Worm (Caenorhabditis elegans) whole organism, early embryonic: ENCODE data around the gene F22H10.6.
A peak's percentile ranks its signal among the peaks of the same experiment; 100 is the strongest.

Experiments
- B0310.2 ChIP-seq: sonication (generic microtip); optimal IDR thresholded peaks from 2 replicates; lab custom pipeline; 2016; ENCODE audit warnings: mild to moderate bottlenecking, missing genetic modification characterization, missing compliant biosample characterization
- F13C5.2 ChIP-seq: sonication (generic microtip); optimal IDR thresholded peaks from 2 replicates; lab custom pipeline; 2017; ENCODE audit warnings: mild to moderate bottlenecking, missing genetic modification characterization, inconsistent platforms, missing compliant biosample characterization
- aly-1 ChIP-seq: sonication (generic microtip); optimal IDR thresholded peaks from 2 replicates; lab custom pipeline; 2016; ENCODE audit warnings: missing genetic modification characterization, missing compliant biosample characterization
- ama-1 ChIP-seq: fragments of 150-350 bp; optimal IDR thresholded peaks from 2 replicates; lab custom pipeline; 2014
- ceh-13 ChIP-seq: fragments of 200-800 bp; sonication (Bioruptor generic); optimal IDR thresholded peaks from 2 replicates; lab custom pipeline; 2018; ENCODE audit warnings: mild to moderate bottlenecking, missing genetic modification characterization, missing compliant biosample characterization
- ceh-36 ChIP-seq: sonication (generic microtip); optimal IDR thresholded peaks from 2 replicates; lab custom pipeline; 2016; ENCODE audit warnings: missing genetic modification characterization, inconsistent platforms, missing compliant biosample characterization
- ets-7 ChIP-seq: sonication (generic microtip); optimal IDR thresholded peaks from 2 replicates; lab custom pipeline; 2016; ENCODE audit warnings: missing genotype, missing genetic modification characterization, missing compliant biosample characterization
- flt-1 ChIP-seq: fragments of 200-800 bp; sonication (Bioruptor generic); IDR thresholded peaks from 2 replicates; pipeline ENCODE4 v1.3.6; 2022; ENCODE audit warnings: missing genetic modification characterization, missing compliant biosample characterization
- hmbx-1 ChIP-seq: sonication (generic microtip); optimal IDR thresholded peaks from 2 replicates; lab custom pipeline; 2016; ENCODE audit warnings: mild to moderate bottlenecking, missing genetic modification characterization, missing compliant biosample characterization
- hmg-4 ChIP-seq: fragments of 200-800 bp; sonication (Bioruptor generic); optimal IDR thresholded peaks from 2 replicates; lab custom pipeline; 2018; ENCODE audit warnings: mild to moderate bottlenecking, missing genetic modification characterization, missing compliant biosample characterization
- hnd-1 ChIP-seq: sonication (generic microtip); optimal IDR thresholded peaks from 2 replicates; lab custom pipeline; 2016; ENCODE audit warnings: missing genetic modification characterization, missing compliant biosample characterization
- pes-1 ChIP-seq: fragments of 200-800 bp; sonication (Bioruptor generic); IDR thresholded peaks from 2 replicates; pipeline ENCODE4 v1.3.6; 2022; ENCODE audit warnings: missing genetic modification reagents, missing genetic modification characterization, missing compliant biosample characterization
- scrt-1 ChIP-seq: fragments of 200-800 bp; sonication (Bioruptor generic); IDR thresholded peaks from 2 replicates; pipeline ENCODE4 v1.3.6; 2022; ENCODE audit warnings: missing genetic modification characterization, missing compliant biosample characterization
- sea-1 ChIP-seq: fragments of 200-800 bp; sonication (Bioruptor generic); conservative IDR thresholded peaks from 2 replicates; pipeline ENCODE4 v1.3.6; 2022; ENCODE audit warnings: missing genetic modification characterization, missing compliant biosample characterization
- tbx-11 ChIP-seq: fragments of 200-800 bp; sonication (Bioruptor generic); IDR thresholded peaks from 2 replicates; pipeline ENCODE4 v1.3.6; 2022; ENCODE audit warnings: missing genetic modification characterization, missing compliant biosample characterization
- tbx-37 ChIP-seq: fragments of 200-800 bp; sonication (Bioruptor generic); conservative IDR thresholded peaks from 2 replicates; pipeline ENCODE4 v1.3.6; 2022; ENCODE audit warnings: missing genetic modification reagents, missing genetic modification characterization, missing compliant biosample characterization
- tra-4 ChIP-seq: sonication (generic microtip); optimal IDR thresholded peaks from 2 replicates; lab custom pipeline; 2017; ENCODE audit warnings: missing genetic modification characterization, missing compliant biosample characterization

F22H10.6 gene

DNA sequence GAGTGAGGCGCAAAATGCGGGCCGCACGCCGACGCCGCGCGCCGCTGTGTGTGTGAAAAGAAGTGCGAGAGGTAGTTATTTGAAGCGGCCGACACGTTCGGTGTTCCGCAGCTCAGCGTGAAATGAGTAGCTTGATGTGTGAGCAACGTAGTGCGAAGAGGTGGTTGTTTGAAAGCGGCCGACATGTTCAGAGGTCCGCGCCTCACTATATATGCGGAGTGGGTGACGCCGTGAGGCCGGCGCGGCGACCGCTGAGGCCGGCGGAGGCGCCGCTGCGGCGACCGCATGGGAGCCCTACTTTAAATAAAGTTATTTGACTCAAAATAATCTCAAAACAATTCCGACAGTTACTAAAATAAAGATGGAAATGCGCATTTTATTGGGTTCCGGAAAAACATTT is 5.7 kb upstream of the F22H10.6 start:
- TF ChIP-seq flt-1 (GFP tag; lab: Robert Waterston, UW) = no peak

- no peak for TF ChIP-seq F13C5.2 (tag; lab: Kevin White, UChicago)
- no peak for TF ChIP-seq tra-4 (tag; lab: Kevin White, UChicago)
- TF ChIP-seq sea-1 (GFP tag; lab: Robert Waterston, UW) = no peak
- TF ChIP-seq hnd-1 (tag; lab: Kevin White, UChicago) = no peak
- no peak for TF ChIP-seq tbx-37
- TF ChIP-seq ceh-36 (tag; lab: Kevin White, UChicago) = no peak
- no peak for TF ChIP-seq aly-1
- TF ChIP-seq B0310.2 (tag; lab: Kevin White, UChicago) = no peak
- TF ChIP-seq scrt-1 (GFP tag; lab: Robert Waterston, UW) = no peak
- TF ChIP-seq ama-1 (lab: Kevin White, UChicago) = no peak
- no peak for TF ChIP-seq ets-7
- TF ChIP-seq flt-1 (GFP tag; lab: Robert Waterston, UW) = no peak
- no peak for TF ChIP-seq hmg-4 (GFP tag; lab: Kevin White, UChicago)
- TF ChIP-seq ceh-13 = no peak
- TF ChIP-seq tbx-11 (GFP tag; lab: Robert Waterston, UW) = no peak
- TF ChIP-seq pes-1 = no peak
- no peak for TF ChIP-seq hmbx-1 (tag; lab: Kevin White, UChicago)
These were observed 4.0 kb upstream of the F22H10.6 start for ce11 chrX:16695184-16695583.

- TF ChIP-seq F13C5.2 (tag; lab: Kevin White, UChicago) (no peak), tra-4 (tag; lab: Kevin White, UChicago) (no peak), B0310.2 (tag; lab: Kevin White, UChicago) (no peak)
These were observed 1.2 kb downstream of the F22H10.6 start for ce11 chrX:16689852-16690473.

ce11 chrX:16687945-16688344 is 3.2 kb downstream of the F22H10.6 start, which contains the start of gene F22H10.11:
Gene F22H10.11 (minus strand): TSS chrX:16688045.
- TF ChIP-seq flt-1 (GFP tag; lab: Robert Waterston, UW) (no peak), hmbx-1 (tag; lab: Kevin White, UChicago) (no peak), tbx-37 (no peak), ama-1 (lab: Kevin White, UChicago) (no peak), hnd-1 (tag; lab: Kevin White, UChicago) (no peak), B0310.2 (tag; lab: Kevin White, UChicago) (no peak), scrt-1 (GFP tag; lab: Robert Waterston, UW) (no peak)

DNA sequence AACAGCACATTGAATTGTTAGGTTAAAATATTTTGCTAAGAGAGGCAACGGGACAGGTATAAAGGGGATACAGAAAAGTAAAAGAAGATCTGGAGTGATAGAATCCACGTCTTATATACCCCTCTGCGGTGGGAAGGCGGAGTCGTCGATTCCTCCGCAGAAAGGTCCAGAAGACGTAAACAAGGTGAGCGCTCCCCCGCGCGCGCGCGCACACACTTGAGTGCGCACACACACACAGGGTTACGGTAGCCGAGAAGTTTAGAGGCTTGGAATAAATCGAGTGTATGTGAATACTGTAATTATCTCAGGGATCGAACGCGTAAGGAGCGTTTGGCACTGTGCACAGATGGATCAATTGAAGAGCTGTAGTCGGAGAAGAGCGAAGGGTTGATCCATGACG is 3.8 kb downstream of the F22H10.6 start:
- TF ChIP-seq F13C5.2 (tag; lab: Kevin White, UChicago) = no peak
- no peak for TF ChIP-seq scrt-1 (GFP tag; lab: Robert Waterston, UW)
- no peak for TF ChIP-seq aly-1

ce11 chrX:16681910-16682493 is 9.1 kb downstream of the F22H10.6 start:
- TF ChIP-seq ets-7 (no peak), tbx-11 (GFP tag; lab: Robert Waterston, UW) (no peak; the same call in 1 of the 2 replicates), ceh-36 (tag; lab: Kevin White, UChicago) (no peak), B0310.2 (tag; lab: Kevin White, UChicago) (no peak), ceh-13 (no peak), hnd-1 (tag; lab: Kevin White, UChicago) (no peak), sea-1 (GFP tag; lab: Robert Waterston, UW) (no peak), aly-1 (no peak), tbx-37 (peak; percentile 72), tra-4 (tag; lab: Kevin White, UChicago) (no peak), ama-1 (lab: Kevin White, UChicago) (no peak), hmbx-1 (tag; lab: Kevin White, UChicago) (no peak), flt-1 (GFP tag; lab: Robert Waterston, UW) (peak; percentile 52; the same call in 1 of the 2 replicates), F13C5.2 (tag; lab: Kevin White, UChicago) (peak; percentile 95), hmg-4 (GFP tag; lab: Kevin White, UChicago) (peak; percentile 33), scrt-1 (GFP tag; lab: Robert Waterston, UW) (0 out of 2 replicates have a peak, but pooled peaks have one; percentile 12), pes-1 (peak; percentile 57)

- TF ChIP-seq pes-1 (no peak), tbx-11 (GFP tag; lab: Robert Waterston, UW) (no peak), hmbx-1 (tag; lab: Kevin White, UChicago) (no peak), ceh-13 (no peak), B0310.2 (tag; lab: Kevin White, UChicago) (no peak), hmg-4 (GFP tag; lab: Kevin White, UChicago) (no peak), tra-4 (tag; lab: Kevin White, UChicago) (no peak), F13C5.2 (tag; lab: Kevin White, UChicago) (no peak), aly-1 (no peak), hnd-1 (tag; lab: Kevin White, UChicago) (no peak), ama-1 (lab: Kevin White, UChicago) (no peak), flt-1 (GFP tag; lab: Robert Waterston, UW) (no peak), scrt-1 (GFP tag; lab: Robert Waterston, UW) (no peak), ceh-36 (tag; lab: Kevin White, UChicago) (no peak), sea-1 (GFP tag; lab: Robert Waterston, UW) (no peak), ets-7 (no peak)
These were observed 12.0 kb downstream of the F22H10.6 start, which contains the start of gene F22H10.2 for ce11 chrX:16679117-16679590. Gene F22H10.2 (plus strand): TSS chrX:16679540.
